Fruit fly (Drosophila melanogaster) whole organism: ENCODE data around the gene Egfrap.

Experiments
- CG8478 ChIP-seq: fragments of >200 bp; optimal IDR thresholded peaks from 2 replicates; lab custom pipeline; 2018; ENCODE audit warnings: inconsistent platforms
- Dll ChIP-seq: fragments of >200 bp; optimal IDR thresholded peaks from 2 replicates; lab custom pipeline; 2017
- EcR ChIP-seq, 2 experiments: fragments of >200 bp; optimal IDR thresholded peaks; 2 replicates each; lab custom pipeline; 2017; ENCODE audit warnings: missing biosample characterization in 2 of 2, missing genetic modification characterization in 2 of 2, missing genetic modification reagents in 2 of 2
- pan ChIP-seq: fragments of >200 bp; optimal IDR thresholded peaks from 2 replicates; lab custom pipeline; 2017
- psq ChIP-seq: fragments of >200 bp; optimal IDR thresholded peaks from 2 replicates; lab custom pipeline; 2017
- usp ChIP-seq: fragments of >200 bp; optimal IDR thresholded peaks from 2 replicates; lab custom pipeline; 2017; ENCODE audit warnings: missing biosample characterization, missing genetic modification characterization, mixed read lengths

Egfrap gene

dm6 chr3L:5966850-5967418, 16.5 kb upstream of the Egfrap start:
- TF ChIP-seq pan (no peak), Dll (lab: Kevin White, UChicago) (no peak), CG8478 (lab: Kevin White, UChicago) (no peak), psq (lab: Kevin White, UChicago) (no peak), usp (GFP tag; lab: Kevin White, UChicago) (no peak), EcR (GFP tag; optimal IDR thresholded peaks at IDR 0.05; lab: Kevin White, UChicago) (no peak)

DNA sequence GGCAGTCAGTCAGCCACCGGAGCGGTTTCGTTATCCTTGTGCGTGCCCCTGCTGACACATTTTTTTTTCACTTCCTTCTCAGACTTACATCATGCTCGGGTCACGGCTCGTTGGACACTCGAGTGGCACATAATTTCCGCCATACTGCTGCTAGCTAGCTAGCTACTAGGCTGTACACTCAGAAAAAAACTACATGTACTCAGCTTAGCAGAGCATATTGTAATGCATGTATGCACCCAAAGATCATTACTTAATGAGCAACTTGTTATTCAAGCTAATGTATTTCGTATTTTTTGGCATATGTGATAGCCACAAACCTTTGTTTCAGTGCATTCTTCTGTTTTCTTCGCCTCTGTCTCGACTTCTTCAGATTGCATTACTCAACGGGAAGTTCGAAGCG, 13.9 kb upstream of the Egfrap start:
- TF ChIP-seq psq (lab: Kevin White, UChicago) (no peak), pan (no peak), CG8478 (lab: Kevin White, UChicago) (no peak), EcR (GFP tag; optimal IDR thresholded peaks at IDR 0.05; lab: Kevin White, UChicago) (no peak), usp (GFP tag; lab: Kevin White, UChicago) (no peak), Dll (lab: Kevin White, UChicago) (no peak)

DNA sequence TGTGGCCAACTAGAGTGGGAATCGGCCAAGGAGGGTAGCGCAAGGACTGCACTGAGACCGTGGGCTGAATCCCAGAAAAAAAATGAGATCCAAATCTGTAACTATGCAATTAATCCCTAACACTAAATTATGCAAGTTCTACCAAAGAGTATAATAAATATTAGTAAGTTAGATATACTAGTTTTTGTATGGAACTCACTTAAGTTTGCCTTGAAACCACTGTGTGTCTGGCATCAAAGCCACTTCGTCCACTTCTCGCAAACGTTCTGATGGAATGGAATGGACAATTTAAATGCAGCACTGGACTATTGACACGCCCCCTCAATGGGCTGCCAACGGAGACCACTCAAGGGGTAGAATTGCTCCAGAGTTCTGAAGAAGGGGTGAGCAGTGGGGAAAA, 7.7 kb upstream of the Egfrap start:
- TF ChIP-seq psq (lab: Kevin White, UChicago) (no peak), pan (no peak), Dll (lab: Kevin White, UChicago) (no peak), EcR (GFP tag; optimal IDR thresholded peaks at IDR 0.05; lab: Kevin White, UChicago) (no peak), usp (GFP tag; lab: Kevin White, UChicago) (no peak)

- TF ChIP-seq usp (GFP tag; lab: Kevin White, UChicago) (no peak), pan (no peak), CG8478 (lab: Kevin White, UChicago) (no peak)
These were observed 6.7 kb upstream of the Egfrap start for dm6 chr3L:5957163-5957562.

- no peak for TF ChIP-seq pan
- TF ChIP-seq usp (GFP tag; lab: Kevin White, UChicago) = no peak
- no peak for TF ChIP-seq psq (lab: Kevin White, UChicago)
- no peak for TF ChIP-seq CG8478 (lab: Kevin White, UChicago)
- no peak for TF ChIP-seq EcR (GFP tag; optimal IDR thresholded peaks at IDR 0.05; lab: Kevin White, UChicago)
- no peak for TF ChIP-seq Dll (lab: Kevin White, UChicago)
These were observed 4.5 kb upstream of the Egfrap start for dm6 chr3L:5954942-5955341.

DNA sequence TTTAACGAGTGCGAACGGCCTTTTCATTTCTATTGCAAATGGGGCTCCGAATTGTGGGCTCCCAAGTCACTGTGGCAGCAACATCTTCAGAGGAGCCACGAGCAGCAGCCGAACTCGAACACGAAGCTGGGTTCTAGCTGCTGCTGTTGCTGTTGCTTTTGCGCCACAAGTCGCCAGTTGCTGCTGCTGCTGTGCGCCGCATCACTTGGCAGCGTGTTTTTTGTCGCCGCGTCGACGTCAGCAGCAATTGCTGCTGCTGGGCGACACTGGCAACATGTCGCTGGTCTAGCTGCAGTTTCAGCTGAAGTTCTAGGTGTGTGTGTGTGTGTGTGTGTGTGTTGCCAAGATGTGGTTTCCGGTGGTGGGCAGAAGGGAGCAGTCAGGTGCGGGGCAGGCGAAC, 2.1 kb upstream of the Egfrap start:
- no peak for TF ChIP-seq pan
- no peak for TF ChIP-seq EcR (GFP tag; optimal IDR thresholded peaks at IDR 0.05; lab: Kevin White, UChicago)
- no peak for TF ChIP-seq CG8478 (lab: Kevin White, UChicago)
- no peak for TF ChIP-seq usp (GFP tag; lab: Kevin White, UChicago)
- no peak for TF ChIP-seq Dll (lab: Kevin White, UChicago)
- no peak for TF ChIP-seq psq (lab: Kevin White, UChicago)

- TF ChIP-seq usp (GFP tag; lab: Kevin White, UChicago) = no peak
- no peak for TF ChIP-seq CG8478 (lab: Kevin White, UChicago)
- no peak for TF ChIP-seq EcR (GFP tag; optimal IDR thresholded peaks at IDR 0.05; lab: Kevin White, UChicago)
- TF ChIP-seq Dll (lab: Kevin White, UChicago) = no peak
- no peak for TF ChIP-seq psq (lab: Kevin White, UChicago)
- no peak for TF ChIP-seq pan
These were observed 1.7 kb upstream of the Egfrap start for dm6 chr3L:5952132-5952531.

DNA sequence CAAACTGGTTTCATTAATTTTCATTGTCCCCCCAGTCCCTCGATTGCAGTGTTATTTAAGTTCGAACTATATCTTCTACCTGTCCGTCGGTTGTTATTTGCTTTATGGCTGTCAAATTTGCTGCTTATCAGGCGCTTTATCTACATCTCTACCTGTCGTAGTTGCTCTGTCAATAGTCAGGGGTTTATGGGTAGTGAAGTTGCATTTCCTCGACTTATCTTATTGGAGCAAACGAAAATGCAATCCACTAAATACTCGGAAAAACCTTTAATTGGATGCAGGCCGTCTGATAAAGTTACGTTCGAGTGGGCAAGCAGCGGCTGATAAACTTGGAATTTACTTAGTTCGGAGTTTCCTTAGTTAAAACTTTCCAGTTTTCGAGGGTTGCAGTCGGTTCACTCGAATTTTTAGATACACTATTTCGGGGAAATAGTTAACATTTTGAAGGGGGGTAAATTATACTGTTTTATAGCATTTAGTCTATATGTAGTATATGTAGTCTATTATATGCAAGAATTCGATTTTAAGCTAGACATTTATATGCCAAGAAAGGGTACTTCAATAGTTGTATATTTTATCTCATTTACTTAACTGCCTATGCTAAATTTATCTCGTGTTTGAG, 3.2 kb downstream of the Egfrap start:
- TF ChIP-seq psq (lab: Kevin White, UChicago) = no peak
- no peak for TF ChIP-seq pan
- no peak for TF ChIP-seq Dll (lab: Kevin White, UChicago)
- no peak for TF ChIP-seq CG8478 (lab: Kevin White, UChicago)

DNA sequence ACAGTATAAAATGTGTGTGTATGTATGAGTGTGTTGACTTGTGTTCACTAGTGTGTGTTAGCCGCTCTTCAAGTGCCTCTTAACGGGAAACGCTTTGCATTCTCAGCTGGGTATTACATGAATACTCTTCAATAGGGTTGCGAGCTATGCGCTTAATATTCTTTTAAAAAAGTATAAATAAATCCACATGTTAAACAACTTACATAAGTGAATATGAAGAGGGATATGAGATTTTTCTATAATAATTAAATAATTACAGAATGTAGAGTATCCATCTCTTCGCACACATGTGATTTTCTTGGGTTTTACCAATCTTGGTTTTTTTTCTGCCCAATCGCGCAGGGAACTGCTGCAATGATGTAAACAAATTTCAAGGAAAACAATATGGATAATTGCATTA, 4.9 kb downstream of the Egfrap start:
- no peak for TF ChIP-seq usp (GFP tag; lab: Kevin White, UChicago)
- TF ChIP-seq CG8478 (lab: Kevin White, UChicago) = no peak
- no peak for TF ChIP-seq Dll (lab: Kevin White, UChicago)
- no peak for TF ChIP-seq pan
- no peak for TF ChIP-seq psq (lab: Kevin White, UChicago)
- no peak for TF ChIP-seq EcR (GFP tag; optimal IDR thresholded peaks at IDR 0.05; lab: Kevin White, UChicago)

DNA sequence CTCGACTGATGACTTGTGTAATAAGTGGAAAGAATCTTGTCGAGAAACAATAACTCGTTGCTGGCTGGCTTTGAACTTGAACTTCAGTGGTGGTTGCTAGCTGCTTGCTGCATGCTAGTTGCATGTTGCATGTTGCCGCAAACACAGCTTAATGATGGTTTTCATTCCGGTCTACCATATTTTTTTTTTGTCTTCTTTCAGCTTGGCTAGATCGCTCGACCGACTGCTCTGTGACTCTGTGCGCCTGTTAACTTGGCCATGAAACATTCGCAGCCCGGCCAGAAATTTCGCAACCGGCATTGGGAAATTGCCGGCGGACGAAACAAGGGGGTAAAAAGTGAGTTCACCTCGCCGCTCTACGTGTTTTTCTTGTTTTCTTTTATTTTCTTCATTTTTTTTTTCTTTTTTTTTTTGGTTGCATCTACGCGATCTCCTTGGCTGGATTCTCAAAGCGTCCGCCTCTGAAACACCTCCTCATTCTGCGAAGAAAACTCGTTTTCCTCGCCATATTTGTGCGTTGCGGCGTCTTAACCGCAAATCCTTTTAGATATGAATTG, 7.0 kb downstream of the Egfrap start:
- TF ChIP-seq usp (GFP tag; lab: Kevin White, UChicago) (no peak), EcR (GFP tag; optimal IDR thresholded peaks at IDR 0.05; lab: Kevin White, UChicago) (no peak), psq (lab: Kevin White, UChicago) (no peak), Dll (lab: Kevin White, UChicago) (no peak), pan (no peak), CG8478 (lab: Kevin White, UChicago) (no peak)

DNA sequence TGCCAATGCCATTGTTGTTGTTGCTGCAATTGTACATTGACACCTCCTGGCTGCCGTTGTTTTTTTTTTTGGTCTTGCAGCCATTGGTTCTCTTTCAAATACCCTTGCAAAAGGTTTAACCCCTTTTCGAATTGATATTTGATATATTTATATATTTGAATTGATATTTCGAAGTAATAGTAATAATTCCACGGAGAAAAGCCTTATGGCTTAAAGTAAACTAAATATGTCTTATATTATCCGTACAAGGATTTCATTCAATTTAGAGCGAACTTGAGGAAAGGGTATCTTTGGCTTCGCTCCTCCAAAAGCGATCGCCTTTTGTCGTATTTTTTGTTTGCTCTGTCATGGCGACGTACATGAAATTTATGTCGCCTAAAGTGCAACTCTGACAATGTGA, 8.9 kb downstream of the Egfrap start:
- no peak for TF ChIP-seq Dll (lab: Kevin White, UChicago)
- TF ChIP-seq EcR (GFP tag; optimal IDR thresholded peaks at IDR 0.05; lab: Kevin White, UChicago) = no peak

DNA sequence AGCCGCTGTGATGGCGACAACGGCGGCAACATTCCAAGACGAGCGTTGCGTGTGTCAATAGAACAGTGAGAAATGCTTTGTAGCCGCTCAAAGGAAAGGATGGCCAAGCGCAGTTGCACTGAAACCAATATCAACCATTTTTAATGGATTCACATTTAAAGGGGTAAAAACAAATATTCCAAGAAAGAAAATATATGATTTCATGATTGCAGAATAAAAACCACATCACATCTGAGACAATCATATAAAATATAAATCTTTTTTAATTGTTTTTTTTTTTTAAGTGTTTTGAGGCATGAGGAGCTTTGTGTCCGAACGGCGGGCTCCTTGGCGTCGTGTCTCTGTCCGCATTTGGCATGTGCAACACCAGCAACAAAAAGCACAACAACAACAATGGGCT, 9.4 kb downstream of the Egfrap start:
- TF ChIP-seq psq (lab: Kevin White, UChicago) (no peak), CG8478 (lab: Kevin White, UChicago) (no peak), Dll (lab: Kevin White, UChicago) (no peak)
